Worm (Caenorhabditis elegans): ENCODE results near the gene clec-180.

ce11 chrIV:7520841-7521240, 47.9 kb upstream of the clec-180 start:
- TF ChIP-seq nhr-11 (tag; optimal IDR thresholded peaks at IDR 0.05) (no peak), ceh-14 (tag; optimal IDR thresholded peaks at IDR 0.05) (no peak), ceh-9 (tag; optimal IDR thresholded peaks at IDR 0.05) (no peak), dve-1 (tag; optimal IDR thresholded peaks at IDR 0.05) (no peak), pqm-1 (tag; optimal IDR thresholded peaks at IDR 0.05) (no peak), ceh-2 (tag; optimal IDR thresholded peaks at IDR 0.05) (no peak)

Measured in whole organism, late embryonic.